Fruit fly (Drosophila melanogaster): ENCODE data around the gene CheA75a.

- TF ChIP-seq dsf (GFP tag; optimal IDR thresholded peaks at IDR 0.05; ENCODE audit: borderline replicate concordance) (no peak), pan (optimal IDR thresholded peaks at IDR 0.05) (no peak), br (GFP tag; optimal IDR thresholded peaks at IDR 0.05) (no peak), sv (GFP tag; optimal IDR thresholded peaks at IDR 0.05) (no peak), sage (GFP tag; optimal IDR thresholded peaks at IDR 0.05) (no peak), usp (GFP tag; optimal IDR thresholded peaks at IDR 0.05) (no peak), psq (GFP tag; optimal IDR thresholded peaks at IDR 0.05) (no peak), ey (GFP tag; optimal IDR thresholded peaks at IDR 0.05) (no peak), Hr78 (GFP tag; optimal IDR thresholded peaks at IDR 0.05) (no peak), Hnf4 (GFP tag; optimal IDR thresholded peaks at IDR 0.05) (no peak), h (GFP tag; optimal IDR thresholded peaks at IDR 0.05) (no peak), Myc (optimal IDR thresholded peaks at IDR 0.05) (no peak), Vsx2 (GFP tag; optimal IDR thresholded peaks at IDR 0.05; ENCODE audit: partially characterized antibody) (no peak), Sp1 (GFP tag; optimal IDR thresholded peaks at IDR 0.05) (no peak)
Observed at dm6 chr3L:18258756-18259155, 6.9 kb downstream of the CheA75a start.

All from whole organism, wandering third instar larva.